Fruit fly (Drosophila melanogaster) whole organism, pupa: ENCODE measurements around the gene RpS14b.

ENCODE experiments used
- CG10348 ChIP-seq: fragments of 200-800 bp; sonication (Bioruptor generic); IDR thresholded peaks from 2 replicates; pipeline ENCODE4 v1.3.6; 2022; ENCODE audit warnings: missing biosample characterization, missing genetic modification characterization
- CG12605 ChIP-seq: fragments of 200-800 bp; sonication (Bioruptor generic); IDR thresholded peaks from 2 replicates; pipeline ENCODE4 v1.3.6; 2022; ENCODE audit warnings: missing biosample characterization, missing genetic modification characterization
- CG14655 ChIP-seq: fragments of 200-800 bp; sonication (Bioruptor generic); optimal IDR thresholded peaks from 3 replicates; lab custom pipeline; 2017; ENCODE audit warnings: mild to moderate bottlenecking, missing biosample characterization, missing genetic modification reagents, missing genetic modification characterization
- CG32121 ChIP-seq: fragments of 200-800 bp; sonication (Bioruptor generic); IDR thresholded peaks from 2 replicates; pipeline ENCODE4 v1.3.6; 2022; ENCODE audit warnings: missing biosample characterization, missing genetic modification characterization
- CG9948 ChIP-seq: fragments of 200-800 bp; sonication (Bioruptor generic); optimal IDR thresholded peaks from 2 replicates; lab custom pipeline; 2018; ENCODE audit warnings: missing biosample characterization, mild to moderate bottlenecking, missing genetic modification characterization, moderate library complexity
- D1 ChIP-seq: fragments of 200-800 bp; sonication (Bioruptor generic); optimal IDR thresholded peaks from 2 replicates; lab custom pipeline; 2018; ENCODE audit warnings: missing biosample characterization, mild to moderate bottlenecking, missing genetic modification characterization, moderate library complexity
- EcR ChIP-seq: fragments of 200-800 bp; sonication (Bioruptor generic); optimal IDR thresholded peaks from 3 replicates; lab custom pipeline; 2019; ENCODE audit warnings: missing biosample characterization, missing genetic modification characterization, mild to moderate bottlenecking, moderate library complexity, missing genetic modification reagents
- Pif1A ChIP-seq: fragments of 200-800 bp; sonication (Bioruptor generic); optimal IDR thresholded peaks from 3 replicates; lab custom pipeline; 2016; ENCODE audit warnings: missing biosample characterization, missing genetic modification characterization
- Snoo ChIP-seq: fragments of 200-800 bp; sonication (Bioruptor generic); optimal IDR thresholded peaks from 3 replicates; lab custom pipeline; 2017; ENCODE audit warnings: missing biosample characterization, mild to moderate bottlenecking, missing genetic modification characterization, inconsistent platforms
- fd96Ca ChIP-seq: fragments of 200-800 bp; sonication (Bioruptor generic); IDR thresholded peaks from 3 replicates; pipeline ENCODE4 v1.3.6; 2022; ENCODE audit warnings: missing biosample characterization, missing genetic modification characterization
- gl ChIP-seq: fragments of 200-800 bp; sonication (Bioruptor generic); optimal IDR thresholded peaks from 2 replicates; lab custom pipeline; 2018; ENCODE audit warnings: missing biosample characterization, mild to moderate bottlenecking, missing genetic modification characterization
- rn ChIP-seq: fragments of 200-800 bp; sonication (Bioruptor generic); IDR thresholded peaks from 2 replicates; pipeline ENCODE4 v1.3.6; 2022; ENCODE audit warnings: missing biosample characterization, missing genetic modification characterization

- TF ChIP-seq CG14655 (GFP tag; lab: Kevin White, UChicago) (no peak), gl (tag; lab: Kevin White, UChicago) (no peak), rn (GFP tag; lab: Robert Waterston, UW) (no peak), Pif1A (GFP tag; lab: Kevin White, UChicago) (no peak), CG32121 (no peak), EcR (no peak), D1 (tag; lab: Kevin White, UChicago) (no peak), CG9948 (tag; lab: Kevin White, UChicago) (no peak), CG10348 (no peak), Snoo (tag; lab: Kevin White, UChicago) (no peak), CG12605 (GFP tag; lab: Robert Waterston, UW) (no peak), fd96Ca (GFP tag; lab: Robert Waterston, UW) (no peak)
These were observed 33.1 kb downstream of the RpS14b start for dm6 chrX:7967848-7968143.
